Fruit fly (Drosophila melanogaster) whole organism, prepupa: Measurements from ENCODE around the gene CG7840.

Experiments
- CG11902 ChIP-seq: fragments of 200-800 bp; sonication (Bioruptor generic); optimal IDR thresholded peaks from 3 replicates; lab custom pipeline; 2016; ENCODE audit warnings: missing biosample characterization, missing genetic modification characterization
- CG15336 ChIP-seq: fragments of 200-800 bp; sonication (Bioruptor generic); IDR thresholded peaks from 2 replicates; pipeline ENCODE4 v1.3.6; 2022; ENCODE audit warnings: missing biosample characterization, missing genetic modification characterization
- CG16779 ChIP-seq: fragments of 200-800 bp; sonication (Bioruptor generic); optimal IDR thresholded peaks from 3 replicates; lab custom pipeline; 2017; ENCODE audit warnings: missing biosample characterization, mild to moderate bottlenecking, missing genetic modification characterization
- CG3032 ChIP-seq: fragments of 200-800 bp; optimal IDR thresholded peaks from 2 replicates; lab custom pipeline; 2019; ENCODE audit warnings: missing biosample characterization, mild to moderate bottlenecking, missing genetic modification characterization, moderate library complexity
- CG31627 ChIP-seq: fragments of 200-800 bp; sonication (Bioruptor generic); optimal IDR thresholded peaks from 3 replicates; lab custom pipeline; 2016; ENCODE audit warnings: missing biosample characterization, missing genetic modification characterization
- CG32006 ChIP-seq: fragments of 200-800 bp; sonication (Bioruptor generic); optimal IDR thresholded peaks from 3 replicates; lab custom pipeline; 2017; ENCODE audit warnings: missing biosample characterization, mild to moderate bottlenecking, missing genetic modification characterization
- CG3919 ChIP-seq: fragments of 200-800 bp; sonication (Bioruptor generic); optimal IDR thresholded peaks from 3 replicates; lab custom pipeline; 2016; ENCODE audit warnings: missing biosample characterization, missing genetic modification characterization
- CG4318 ChIP-seq: fragments of 200-800 bp; sonication (Bioruptor generic); optimal IDR thresholded peaks from 3 replicates; lab custom pipeline; 2017; ENCODE audit warnings: missing biosample characterization, mild to moderate bottlenecking, missing genetic modification characterization
- CG6276 ChIP-seq: fragments of 200-800 bp; sonication (Bioruptor generic); optimal IDR thresholded peaks from 2 replicates; lab custom pipeline; 2017; ENCODE audit warnings: missing biosample characterization, mild to moderate bottlenecking, missing genetic modification characterization
- CG6792 ChIP-seq: fragments of 200-800 bp; sonication (Bioruptor generic); optimal IDR thresholded peaks from 3 replicates; lab custom pipeline; 2016; ENCODE audit warnings: missing biosample characterization, missing genetic modification characterization
- CG6808 ChIP-seq: fragments of 200-800 bp; sonication (Bioruptor generic); optimal IDR thresholded peaks from 3 replicates; lab custom pipeline; 2017; ENCODE audit warnings: missing biosample characterization, missing genetic modification characterization, mild to moderate bottlenecking, moderate library complexity, missing genetic modification reagents
- CG6854 ChIP-seq: fragments of 200-800 bp; sonication (Bioruptor generic); optimal IDR thresholded peaks from 2 replicates; lab custom pipeline; 2017; ENCODE audit warnings: missing biosample characterization, mild to moderate bottlenecking, missing genetic modification characterization
- CG8119 ChIP-seq: fragments of 200-800 bp; sonication (Bioruptor generic); IDR thresholded peaks from 3 replicates; pipeline ENCODE4 v1.3.6; 2022; ENCODE audit warnings: missing biosample characterization, missing genetic modification characterization
- CG8632 ChIP-seq: fragments of 200-800 bp; sonication (Bioruptor generic); optimal IDR thresholded peaks from 3 replicates; lab custom pipeline; 2016; ENCODE audit warnings: missing biosample characterization, missing genetic modification characterization
- CG9139 ChIP-seq: fragments of 200-800 bp; sonication (Bioruptor generic); optimal IDR thresholded peaks from 3 replicates; lab custom pipeline; 2017; ENCODE audit warnings: missing biosample characterization, mild to moderate bottlenecking, missing genetic modification characterization
- Eip75B ChIP-seq: fragments of 200-800 bp; sonication (Bioruptor generic); optimal IDR thresholded peaks from 3 replicates; lab custom pipeline; 2016; ENCODE audit warnings: missing biosample characterization, missing genetic modification characterization
- Eip93F ChIP-seq: fragments of 200-800 bp; sonication (Bioruptor generic); optimal IDR thresholded peaks from 2 replicates; lab custom pipeline; 2016; ENCODE audit warnings: missing biosample characterization, mild to moderate bottlenecking, missing genetic modification characterization
- Ets21C ChIP-seq: fragments of 200-800 bp; sonication (Bioruptor generic); optimal IDR thresholded peaks from 3 replicates; lab custom pipeline; 2016; ENCODE audit warnings: missing biosample characterization, missing genetic modification characterization
- Ets96B ChIP-seq: fragments of 200-800 bp; optimal IDR thresholded peaks from 2 replicates; lab custom pipeline; 2019; ENCODE audit warnings: missing biosample characterization, mild to moderate bottlenecking, missing genetic modification characterization, moderate library complexity
- Gug ChIP-seq: fragments of 200-800 bp; sonication (Bioruptor generic); IDR thresholded peaks from 2 replicates; pipeline ENCODE4 v1.3.6; 2022; ENCODE audit warnings: missing biosample characterization, missing genetic modification characterization
- Hr38 ChIP-seq: sonication (Bioruptor generic); optimal IDR thresholded peaks from 2 replicates; lab custom pipeline; 2016; ENCODE audit warnings: missing biosample characterization, missing genetic modification characterization
- Hr39 ChIP-seq: fragments of 200-800 bp; sonication (Bioruptor generic); optimal IDR thresholded peaks from 2 replicates; lab custom pipeline; 2016; ENCODE audit warnings: missing biosample characterization, missing genetic modification characterization
- Hr4 ChIP-seq: fragments of 200-800 bp; sonication (Bioruptor generic); optimal IDR thresholded peaks from 3 replicates; lab custom pipeline; 2016; ENCODE audit warnings: missing biosample characterization, missing genetic modification characterization
- Met ChIP-seq: fragments of 200-800 bp; sonication (Bioruptor generic); optimal IDR thresholded peaks from 3 replicates; lab custom pipeline; 2016; ENCODE audit warnings: missing biosample characterization, missing genetic modification characterization
- OdsH ChIP-seq: fragments of 200-800 bp; sonication (Bioruptor generic); optimal IDR thresholded peaks from 3 replicates; lab custom pipeline; 2016; ENCODE audit warnings: missing biosample characterization, missing genetic modification characterization
- Sox102F ChIP-seq: fragments of 200-800 bp; sonication (Bioruptor generic); optimal IDR thresholded peaks from 2 replicates; lab custom pipeline; 2016; ENCODE audit warnings: missing biosample characterization, mild to moderate bottlenecking, missing genetic modification characterization
- Sox14 ChIP-seq: fragments of 200-800 bp; sonication (Bioruptor generic); optimal IDR thresholded peaks from 3 replicates; lab custom pipeline; 2016; ENCODE audit warnings: missing biosample characterization, missing genetic modification characterization
- achi ChIP-seq: fragments of 200-800 bp; sonication (Bioruptor generic); optimal IDR thresholded peaks from 3 replicates; lab custom pipeline; 2016; ENCODE audit warnings: missing biosample characterization, missing genetic modification characterization
- dsx ChIP-seq: fragments of 200-800 bp; optimal IDR thresholded peaks from 3 replicates; lab custom pipeline; 2019; ENCODE audit warnings: missing biosample characterization, mild to moderate bottlenecking, missing genetic modification characterization, moderate library complexity; ENCODE audit not compliant: poor library complexity, severe bottlenecking
- eg ChIP-seq: fragments of 200-800 bp; sonication (Bioruptor generic); IDR thresholded peaks from 3 replicates; pipeline ENCODE4 v1.3.6; 2022; ENCODE audit warnings: missing biosample characterization, missing genetic modification characterization
- esn ChIP-seq: fragments of 200-800 bp; sonication (Bioruptor generic); optimal IDR thresholded peaks from 2 replicates; lab custom pipeline; 2016; ENCODE audit warnings: missing biosample characterization, mild to moderate bottlenecking, missing genetic modification characterization, moderate library complexity
- fd59A ChIP-seq: fragments of 200-800 bp; sonication (Bioruptor generic); optimal IDR thresholded peaks from 2 replicates; lab custom pipeline; 2017; ENCODE audit warnings: missing biosample characterization, mild to moderate bottlenecking, missing genetic modification characterization, missing genetic modification reagents
- fd85E ChIP-seq: fragments of 200-800 bp; sonication (Bioruptor generic); optimal IDR thresholded peaks from 3 replicates; lab custom pipeline; 2016; ENCODE audit warnings: missing biosample characterization, missing genetic modification characterization
- fkh ChIP-seq: fragments of 200-800 bp; sonication (Bioruptor generic); optimal IDR thresholded peaks from 3 replicates; lab custom pipeline; 2017; ENCODE audit warnings: missing biosample characterization, mild to moderate bottlenecking, missing genetic modification characterization, moderate library complexity
- lz ChIP-seq: fragments of 200-800 bp; sonication (Bioruptor generic); optimal IDR thresholded peaks from 3 replicates; lab custom pipeline; 2016; ENCODE audit warnings: missing biosample characterization, missing genetic modification characterization
- pdm3 ChIP-seq: fragments of 200-800 bp; sonication (Bioruptor generic); optimal IDR thresholded peaks from 3 replicates; lab custom pipeline; 2016; ENCODE audit warnings: missing biosample characterization, missing genetic modification characterization
- salr ChIP-seq, 2 experiments: fragments of 200-800 bp; sonication (Bioruptor generic); optimal IDR thresholded peaks; 3 replicates each; lab custom pipeline; 2016 to 2018; ENCODE audit warnings: missing biosample characterization in 2 of 2, missing genetic modification characterization in 2 of 2, mild to moderate bottlenecking in 1 of 2
- spab ChIP-seq: fragments of 200-800 bp; sonication (Bioruptor generic); optimal IDR thresholded peaks from 2 replicates; lab custom pipeline; 2017; ENCODE audit warnings: missing biosample characterization, mild to moderate bottlenecking, missing genetic modification characterization, missing genetic modification reagents
- ss ChIP-seq, 2 experiments: fragments of 200-800 bp; sonication (Bioruptor generic); optimal IDR thresholded peaks; 2 replicates in 1 of 2; 3 replicates in 1 of 2; lab custom pipeline; 2017 to 2018; ENCODE audit warnings: mild to moderate bottlenecking in 2 of 2, missing biosample characterization in 2 of 2, missing genetic modification characterization in 2 of 2, moderate library complexity in 1 of 2
- svp ChIP-seq: fragments of 200-800 bp; sonication (Bioruptor generic); peaks from one replicate; lab custom pipeline; 2016; ENCODE audit warnings: missing biosample characterization, missing genetic modification characterization
- topi ChIP-seq: fragments of 200-800 bp; sonication (Bioruptor generic); optimal IDR thresholded peaks from 3 replicates; lab custom pipeline; 2016; ENCODE audit warnings: missing biosample characterization, missing genetic modification characterization
- vri ChIP-seq: fragments of 200-800 bp; sonication (Bioruptor generic); optimal IDR thresholded peaks from 3 replicates; lab custom pipeline; 2016; ENCODE audit warnings: missing biosample characterization, mild to moderate bottlenecking, missing genetic modification characterization

Gene CG7840

DNA sequence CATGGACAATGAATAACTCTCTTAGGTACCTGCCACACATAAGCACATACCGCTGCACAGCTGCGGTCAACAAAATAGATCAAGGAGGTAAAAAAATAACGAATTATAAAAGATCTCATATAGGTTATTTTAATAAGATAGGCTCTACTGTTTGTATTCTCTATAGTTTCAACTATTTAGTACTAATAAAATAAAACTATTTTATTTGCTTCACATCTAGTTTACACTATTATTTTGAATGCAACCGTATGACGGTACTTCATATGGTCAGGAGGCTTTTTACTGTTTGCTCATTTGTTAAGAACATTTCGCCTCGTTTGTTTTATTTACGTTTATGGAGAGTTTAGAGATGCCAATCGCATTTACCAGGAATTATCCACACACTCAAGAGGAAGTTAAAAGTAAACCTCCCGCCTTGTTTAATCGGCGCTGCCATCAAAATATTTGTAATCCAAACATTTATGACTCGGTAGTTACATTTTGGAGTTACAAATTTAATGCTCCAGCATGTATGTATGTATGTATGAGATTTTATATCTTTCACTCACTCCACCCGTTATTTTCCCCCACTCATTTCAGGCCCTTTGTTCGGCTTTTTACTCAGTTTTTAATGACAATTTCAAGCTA lies 30.3 kb upstream of the CG7840 start (continued):
- TF ChIP-seq CG32006 (GFP tag; lab: Kevin White, UChicago) (peak; percentile 81), CG3919 (GFP tag; lab: Kevin White, UChicago) (peak; percentile 58), topi (GFP tag; lab: Kevin White, UChicago) (peak; percentile 31), CG4318 (GFP tag; lab: Kevin White, UChicago) (peak; percentile 60), Hr38 (GFP tag; lab: Kevin White, UChicago) (no peak), Sox102F (GFP tag; lab: Kevin White, UChicago) (peak; percentile 41), eg (GFP tag; lab: Robert Waterston, UW) (peak; percentile 87), Eip93F (GFP tag; lab: Kevin White, UChicago) (no peak), CG6808 (GFP tag; lab: Kevin White, UChicago) (peak; percentile 56)

- TF ChIP-seq fkh (GFP tag; lab: Kevin White, UChicago) (peak; percentile 82), topi (GFP tag; lab: Kevin White, UChicago) (no peak)
Measured at dm6 chr2L:8276287-8276686, 29.1 kb upstream of the CG7840 start.

DNA sequence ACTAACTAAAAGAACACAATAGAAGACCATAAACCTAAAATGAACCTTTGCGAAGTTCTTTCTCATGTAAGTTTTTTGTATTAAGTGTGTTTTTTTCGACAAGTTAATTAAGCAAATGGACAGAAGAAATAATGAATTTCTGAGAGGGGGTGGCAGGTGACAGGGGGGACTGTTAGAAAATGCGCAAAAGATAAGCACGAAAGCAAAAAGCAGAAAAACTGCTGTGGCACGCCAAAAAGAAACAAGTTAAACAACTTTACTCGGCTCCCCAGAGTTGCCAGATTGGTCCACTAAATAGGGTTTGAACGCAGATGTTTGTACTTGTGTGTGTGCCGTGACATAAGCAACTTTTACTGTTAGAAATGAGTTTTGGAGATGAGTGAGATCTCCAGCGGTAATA lies 28.5 kb upstream of the CG7840 start:
- no peak for TF ChIP-seq CG6276
- no peak for TF ChIP-seq CG9139
- TF ChIP-seq salr (GFP tag; optimal IDR thresholded peaks at IDR 0.05; lab: Kevin White, UChicago): no peak
- TF ChIP-seq pdm3 (GFP tag; lab: Kevin White, UChicago): no peak
- TF ChIP-seq ss (GFP tag; optimal IDR thresholded peaks at IDR 0.05; lab: Kevin White, UChicago): no peak
- no peak for TF ChIP-seq lz (GFP tag; lab: Kevin White, UChicago)
- TF ChIP-seq fd59A (GFP tag; lab: Kevin White, UChicago): no peak

dm6 chr2L:8277561-8278201 lies 27.7 kb upstream of the CG7840 start:
- TF ChIP-seq fkh (GFP tag; lab: Kevin White, UChicago) (peak; percentile 65), CG8632 (GFP tag; lab: Kevin White, UChicago) (peak; percentile 99), vri (GFP tag; lab: Kevin White, UChicago) (peak; percentile 98), Sox14 (GFP tag; lab: Kevin White, UChicago) (peak; percentile 98), CG11902 (GFP tag; lab: Kevin White, UChicago) (peak; percentile 95), CG4318 (GFP tag; lab: Kevin White, UChicago) (peak; percentile 95), dsx (GFP tag; lab: Kevin White, UChicago) (peak; percentile 96), Ets21C (GFP tag; lab: Kevin White, UChicago) (peak; percentile 91), CG6854 (GFP tag; lab: Kevin White, UChicago) (peak; percentile 97), ss (GFP tag; optimal IDR thresholded peaks at IDR 0.05; lab: Kevin White, UChicago) (peak; percentile 97 to 98), Sox102F (GFP tag; lab: Kevin White, UChicago) (peak; percentile 99), OdsH (GFP tag; lab: Kevin White, UChicago) (peak; percentile 99), Gug (peak; percentile 99), spab (GFP tag; lab: Kevin White, UChicago) (peak; percentile 98), Ets96B (tag; lab: Kevin White, UChicago) (peak; percentile 97), CG15336 (GFP tag; lab: Robert Waterston, UW) (peak; percentile 100), fd85E (peak; percentile 96), CG32006 (GFP tag; lab: Kevin White, UChicago) (peak; percentile 99), Hr39 (peak; percentile 93), CG3032 (tag; lab: Kevin White, UChicago) (peak; percentile 95), Eip93F (GFP tag; lab: Kevin White, UChicago) (peak; percentile 98), CG16779 (tag; lab: Kevin White, UChicago) (peak; percentile 96), Hr38 (GFP tag; lab: Kevin White, UChicago) (no peak), CG6276 (peak; percentile 98), Hr4 (GFP tag; lab: Kevin White, UChicago) (peak; percentile 99), CG6792 (GFP tag; lab: Kevin White, UChicago) (peak; percentile 99), CG8119 (GFP tag; lab: Robert Waterston, UW) (peak; percentile 100), pdm3 (GFP tag; lab: Kevin White, UChicago) (peak; percentile 99), CG31627 (GFP tag; lab: Kevin White, UChicago) (peak; percentile 96), Met (GFP tag; lab: Kevin White, UChicago) (peak; percentile 99), esn (GFP tag; lab: Kevin White, UChicago) (peak; percentile 99), svp (GFP tag; lab: Kevin White, UChicago) (peak; percentile 100), achi (peak; percentile 99), topi (GFP tag; lab: Kevin White, UChicago) (peak; percentile 99), Eip75B (GFP tag; lab: Kevin White, UChicago) (peak; percentile 98)
